Fruit fly (Drosophila melanogaster) whole organism, embryonic: ENCODE results near the gene Ubc6.

Experiments used
- Bgb ChIP-seq: fragments of 200-800 bp; sonication (Bioruptor generic); IDR thresholded peaks from 2 replicates; pipeline ENCODE4 v1.3.6; 2022; ENCODE audit warnings: missing biosample characterization, missing genetic modification characterization; ENCODE audit not compliant: partially characterized antibody
- BtbVII ChIP-seq: fragments of 200-800 bp; sonication (Bioruptor generic); optimal IDR thresholded peaks from 3 replicates; lab custom pipeline; 2017; ENCODE audit warnings: missing biosample characterization, mild to moderate bottlenecking, missing genetic modification characterization
- CG11456 ChIP-seq: fragments of 200-800 bp; sonication (Bioruptor generic); IDR thresholded peaks from 3 replicates; pipeline ENCODE4 v1.3.6; 2022; ENCODE audit warnings: missing biosample characterization, missing genetic modification characterization
- CG12391 ChIP-seq: fragments of 200-800 bp; sonication (Bioruptor generic); optimal IDR thresholded peaks from 3 replicates; lab custom pipeline; 2018; ENCODE audit warnings: missing biosample characterization, mild to moderate bottlenecking, missing genetic modification characterization, moderate library complexity
- CG14667 ChIP-seq: fragments of 200-800 bp; sonication (Bioruptor generic); IDR thresholded peaks from 2 replicates; pipeline ENCODE4 v1.3.6; 2022; ENCODE audit warnings: missing biosample characterization, missing genetic modification characterization
- CG15601 ChIP-seq: fragments of 200-800 bp; sonication (Bioruptor generic); optimal IDR thresholded peaks from 3 replicates; lab custom pipeline; 2019; ENCODE audit warnings: missing biosample characterization, mild to moderate bottlenecking, missing genetic modification characterization, moderate library complexity
- CG15696 ChIP-seq: fragments of 200-800 bp; sonication (Bioruptor generic); optimal IDR thresholded peaks from 2 replicates; lab custom pipeline; 2019; ENCODE audit warnings: missing biosample characterization, mild to moderate bottlenecking, missing genetic modification characterization, moderate library complexity
- CG1603 ChIP-seq: fragments of 200-800 bp; sonication (Bioruptor generic); optimal IDR thresholded peaks from 2 replicates; lab custom pipeline; 2019; ENCODE audit warnings: missing biosample characterization, mild to moderate bottlenecking, missing genetic modification characterization, moderate library complexity
- CG16815 ChIP-seq: fragments of 200-800 bp; sonication (Bioruptor generic); optimal IDR thresholded peaks from 3 replicates; lab custom pipeline; 2017; ENCODE audit warnings: missing biosample characterization, mild to moderate bottlenecking, missing genetic modification characterization
- CG17612 ChIP-seq: fragments of 200-800 bp; sonication (Bioruptor generic); IDR thresholded peaks from 2 replicates; pipeline ENCODE4 v1.3.6; 2022; ENCODE audit warnings: missing biosample characterization, missing genetic modification characterization
- CG17802 ChIP-seq: fragments of 200-800 bp; sonication (Bioruptor generic); optimal IDR thresholded peaks from 2 replicates; lab custom pipeline; 2018; ENCODE audit warnings: missing biosample characterization, mild to moderate bottlenecking, missing genetic modification characterization, moderate library complexity
- CG18599 ChIP-seq: fragments of 200-800 bp; sonication (Bioruptor generic); optimal IDR thresholded peaks from 3 replicates; lab custom pipeline; 2017; ENCODE audit warnings: missing biosample characterization, missing genetic modification characterization, mild to moderate bottlenecking, moderate library complexity, missing genetic modification reagents
- CG2199 ChIP-seq: fragments of 200-800 bp; sonication (Bioruptor generic); IDR thresholded peaks from 3 replicates; pipeline ENCODE4 v1.3.6; 2022; ENCODE audit warnings: missing biosample characterization, missing genetic modification characterization
- CG34376 ChIP-seq: fragments of 200-800 bp; sonication (Bioruptor generic); optimal IDR thresholded peaks from 2 replicates; lab custom pipeline; 2018; ENCODE audit warnings: missing biosample characterization, mild to moderate bottlenecking, missing genetic modification characterization
- CG4617 ChIP-seq: fragments of 200-800 bp; sonication (Bioruptor generic); optimal IDR thresholded peaks from 3 replicates; lab custom pipeline; 2016; ENCODE audit warnings: missing biosample characterization, missing genetic modification characterization, borderline replicate concordance
- CG6813 ChIP-seq: fragments of 200-800 bp; sonication (Bioruptor generic); optimal IDR thresholded peaks from 2 replicates; lab custom pipeline; 2017; ENCODE audit warnings: missing biosample characterization, missing genetic modification characterization, mild to moderate bottlenecking, moderate library complexity, missing genetic modification reagents
- CG8281 ChIP-seq: fragments of 200-800 bp; sonication (Bioruptor generic); optimal IDR thresholded peaks from 2 replicates; lab custom pipeline; 2018; ENCODE audit warnings: missing biosample characterization, mild to moderate bottlenecking, missing genetic modification characterization, moderate library complexity
- CG8290 ChIP-seq, 3 experiments: fragments of 200-800 bp; sonication (Bioruptor generic); optimal IDR thresholded peaks; 2 replicates each; lab custom pipeline; 2016 to 2019; ENCODE audit warnings: missing biosample characterization in 3 of 3, missing genetic modification characterization in 3 of 3, mild to moderate bottlenecking in 2 of 3, moderate library complexity in 1 of 3
- CTCF ChIP-seq: fragments of 200-800 bp; sonication (Bioruptor generic); optimal IDR thresholded peaks from 2 replicates; lab custom pipeline; 2017; ENCODE audit warnings: missing biosample characterization, mild to moderate bottlenecking, missing genetic modification characterization, moderate library complexity
- D19B ChIP-seq: fragments of 200-800 bp; sonication (Bioruptor generic); optimal IDR thresholded peaks from 2 replicates; lab custom pipeline; 2017; ENCODE audit warnings: missing biosample characterization, mild to moderate bottlenecking, missing genetic modification characterization
- Dip2 ChIP-seq: fragments of 200-800 bp; sonication (Bioruptor generic); IDR thresholded peaks from 2 replicates; pipeline ENCODE4 v1.3.6; 2022; ENCODE audit warnings: missing biosample characterization, missing genetic modification characterization
- Jarid2 ChIP-seq: fragments of 200-800 bp; sonication (Bioruptor generic); optimal IDR thresholded peaks from 3 replicates; lab custom pipeline; 2017; ENCODE audit warnings: mild to moderate bottlenecking, missing biosample characterization, missing genetic modification reagents, missing genetic modification characterization
- Lhr ChIP-seq: fragments of 200-800 bp; sonication (Bioruptor generic); optimal IDR thresholded peaks from 3 replicates; lab custom pipeline; 2017; ENCODE audit warnings: mild to moderate bottlenecking, missing biosample characterization, missing genetic modification reagents, missing genetic modification characterization
- Mad ChIP-seq: fragments of 200-800 bp; sonication (Bioruptor generic); optimal IDR thresholded peaks from 2 replicates; lab custom pipeline; 2016; ENCODE audit warnings: missing biosample characterization, missing genetic modification characterization
- Med ChIP-seq: fragments of 200-800 bp; sonication (Bioruptor generic); peaks from one replicate; lab custom pipeline; 2016; ENCODE audit warnings: missing biosample characterization, missing genetic modification characterization, mild to moderate bottlenecking, inconsistent platforms, moderate library complexity
- Neu2 ChIP-seq: fragments of 200-800 bp; sonication (Bioruptor generic); optimal IDR thresholded peaks from 3 replicates; lab custom pipeline; 2016; ENCODE audit warnings: missing biosample characterization, missing genetic modification characterization, borderline replicate concordance
- Nf-YC ChIP-seq: fragments of 200-800 bp; optimal IDR thresholded peaks from 3 replicates; lab custom pipeline; 2019; ENCODE audit warnings: missing biosample characterization, mild to moderate bottlenecking, missing genetic modification characterization, moderate library complexity
- Pdp1 ChIP-seq, 2 experiments: fragments of 200-800 bp; sonication (Bioruptor generic); optimal IDR thresholded peaks; 3 replicates each; lab custom pipeline; 2016; ENCODE audit warnings: missing biosample characterization in 2 of 2, missing genetic modification characterization in 2 of 2, mild to moderate bottlenecking in 1 of 2, moderate library complexity in 1 of 2
- Sin3A ChIP-seq: fragments of >200 bp; optimal IDR thresholded peaks from 2 replicates; lab custom pipeline; 2018
- Taf1 ChIP-seq: fragments of 200-800 bp; sonication (Bioruptor generic); IDR thresholded peaks from 2 replicates; pipeline ENCODE4 v1.3.6; 2022; ENCODE audit warnings: missing biosample characterization, missing genetic modification characterization
- chinmo ChIP-seq: fragments of 200-800 bp; sonication (Bioruptor generic); IDR thresholded peaks from 4 replicates; pipeline ENCODE4 v1.3.6; 2022; ENCODE audit warnings: missing biosample characterization, missing genetic modification characterization; ENCODE audit not compliant: partially characterized antibody
- ci ChIP-seq: fragments of 200-800 bp; sonication (Bioruptor generic); IDR thresholded peaks from 3 replicates; pipeline ENCODE4 v1.3.6; 2022; ENCODE audit warnings: missing biosample characterization, missing genetic modification characterization
- dmrt11E ChIP-seq: fragments of 200-800 bp; sonication (Bioruptor generic); optimal IDR thresholded peaks from 3 replicates; lab custom pipeline; 2018; ENCODE audit warnings: missing biosample characterization, mild to moderate bottlenecking, missing genetic modification characterization, moderate library complexity
- eve ChIP-seq, 2 experiments: fragments of >200 bp; optimal IDR thresholded peaks; 2 replicates each; lab custom pipeline; 2017; ENCODE audit warnings: missing biosample characterization in 2 of 2, missing genetic modification characterization in 2 of 2
- gcm ChIP-seq: fragments of 200-800 bp; sonication (Bioruptor generic); optimal IDR thresholded peaks from 2 replicates; lab custom pipeline; 2019; ENCODE audit warnings: missing biosample characterization, mild to moderate bottlenecking, missing genetic modification characterization, moderate library complexity
- grn ChIP-seq: fragments of 200-800 bp; sonication (Bioruptor generic); optimal IDR thresholded peaks from 3 replicates; lab custom pipeline; 2017; ENCODE audit warnings: missing biosample characterization, missing genetic modification characterization
- gsb-n ChIP-seq: fragments of 200-800 bp; sonication (Bioruptor generic); optimal IDR thresholded peaks from 3 replicates; lab custom pipeline; 2018; ENCODE audit warnings: missing biosample characterization, mild to moderate bottlenecking, missing genetic modification characterization
- insv ChIP-seq, 2 experiments: fragments of 200-800 bp; sonication (Bioruptor generic); optimal IDR thresholded peaks; 3 replicates each; lab custom pipeline; 2016 to 2018; ENCODE audit warnings: missing biosample characterization in 2 of 2, missing genetic modification characterization in 2 of 2
- lola ChIP-seq, 3 experiments: fragments of >200 bp in 2 of 3; fragments of 200-800 bp in 1 of 3; sonication (Bioruptor generic) in 1 of 3; optimal IDR thresholded peaks; 2 replicates each; lab custom pipeline; 2017 to 2019; ENCODE audit warnings: missing biosample characterization in 3 of 3, missing genetic modification characterization in 3 of 3, mild to moderate bottlenecking in 1 of 3, moderate library complexity in 1 of 3
- mld ChIP-seq: fragments of 200-800 bp; sonication (Bioruptor generic); IDR thresholded peaks from 3 replicates; pipeline ENCODE4 v1.3.6; 2022; ENCODE audit warnings: missing biosample characterization, missing genetic modification characterization; ENCODE audit not compliant: partially characterized antibody
- peb ChIP-seq: fragments of 200-800 bp; sonication (Bioruptor generic); IDR thresholded peaks from 2 replicates; pipeline ENCODE4 v1.3.6; 2022; ENCODE audit warnings: missing biosample characterization, missing genetic modification characterization
- pfk ChIP-seq: fragments of 200-800 bp; sonication (Bioruptor generic); optimal IDR thresholded peaks from 2 replicates; lab custom pipeline; 2018; ENCODE audit warnings: missing biosample characterization, mild to moderate bottlenecking, missing genetic modification characterization, moderate library complexity
- pnt ChIP-seq: fragments of 200-800 bp; sonication (Bioruptor generic); optimal IDR thresholded peaks from 3 replicates; lab custom pipeline; 2016; ENCODE audit warnings: missing biosample characterization, missing genetic modification characterization
- run ChIP-seq: fragments of 200-800 bp; sonication (Bioruptor generic); optimal IDR thresholded peaks from 3 replicates; lab custom pipeline; 2018; ENCODE audit warnings: missing biosample characterization, mild to moderate bottlenecking, missing genetic modification characterization
- schlank ChIP-seq: fragments of 200-800 bp; sonication (Bioruptor generic); optimal IDR thresholded peaks from 2 replicates; lab custom pipeline; 2018; ENCODE audit warnings: missing biosample characterization, mild to moderate bottlenecking, missing genetic modification characterization
- sens ChIP-seq: fragments of 200-800 bp; sonication (Bioruptor generic); peaks from one replicate; lab custom pipeline; 2016; ENCODE audit warnings: missing biosample characterization, missing genetic modification characterization
- sima ChIP-seq: fragments of 200-800 bp; sonication (Bioruptor generic); optimal IDR thresholded peaks from 2 replicates; lab custom pipeline; 2016; ENCODE audit warnings: missing biosample characterization, missing genetic modification characterization
- stwl ChIP-seq: fragments of 200-800 bp; sonication (Bioruptor generic); optimal IDR thresholded peaks from 3 replicates; lab custom pipeline; 2018; ENCODE audit warnings: missing biosample characterization, mild to moderate bottlenecking, missing genetic modification characterization, moderate library complexity
- tin ChIP-seq: fragments of 200-800 bp; sonication (Bioruptor generic); optimal IDR thresholded peaks from 3 replicates; lab custom pipeline; 2016; ENCODE audit warnings: missing biosample characterization, missing genetic modification characterization

Gene Ubc6

DNA sequence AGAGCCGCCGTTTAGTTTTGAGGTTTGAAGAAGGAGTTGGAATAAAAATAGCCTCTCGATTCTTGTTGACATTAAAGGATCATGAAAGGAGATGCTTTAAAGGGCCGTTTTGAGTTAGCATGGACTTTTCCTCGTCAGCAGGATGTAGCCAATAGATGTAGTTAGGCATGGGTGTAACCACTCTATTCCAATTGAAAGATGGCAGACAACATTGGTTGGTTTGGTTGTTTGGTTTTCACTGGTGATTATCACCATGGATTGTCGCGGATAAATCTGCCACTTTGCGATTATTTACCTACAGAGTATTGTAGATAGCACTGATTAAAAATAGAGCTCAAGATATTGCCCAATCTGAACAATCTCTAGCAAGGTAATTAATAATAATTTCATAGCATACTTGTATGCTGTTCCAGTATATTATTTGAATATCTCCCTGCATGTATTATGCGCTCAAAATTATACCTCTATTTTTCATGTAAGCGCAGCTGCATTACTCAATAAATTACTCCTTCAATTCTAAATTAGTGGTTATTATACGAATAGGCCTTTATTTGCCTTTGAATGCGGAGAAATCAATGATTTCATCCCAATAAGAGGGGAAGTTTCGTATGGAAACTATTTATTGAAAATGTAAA, 20.6 kb upstream of the Ubc6 start:
- TF ChIP-seq Neu2 (GFP tag; lab: Kevin White, UChicago): peak; percentile 80
- no peak for TF ChIP-seq CG14667
- TF ChIP-seq CG6813: no peak
- TF ChIP-seq schlank (tag; lab: Kevin White, UChicago): no peak
- TF ChIP-seq tin (GFP tag; lab: Kevin White, UChicago): no peak
- peak; percentile 4 for TF ChIP-seq Nf-YC (tag; lab: Kevin White, UChicago)
- peak; percentile 16 for TF ChIP-seq sens (GFP tag; lab: Kevin White, UChicago)
- TF ChIP-seq CG11456: no peak
- peak in 1 of 3 experiments; percentile 52 for TF ChIP-seq lola (GFP tag; optimal IDR thresholded peaks at IDR 0.05; lab: Kevin White, UChicago)
- no peak for TF ChIP-seq ci (GFP tag; lab: Robert Waterston, UW)
- TF ChIP-seq CG16815 (GFP tag; lab: Kevin White, UChicago): no peak
- TF ChIP-seq grn (GFP tag; lab: Kevin White, UChicago): peak; percentile 67
- TF ChIP-seq insv (GFP tag; optimal IDR thresholded peaks at IDR 0.05; lab: Kevin White, UChicago): peak in 1 of 2 experiments; percentile 81
- peak; percentile 68 for TF ChIP-seq CG8290 (GFP tag; optimal IDR thresholded peaks at IDR 0.05; lab: Kevin White, UChicago)
- peak in 1 of 2 experiments; percentile 44 for TF ChIP-seq CG8290 (tag; optimal IDR thresholded peaks at IDR 0.05; lab: Kevin White, UChicago)
- TF ChIP-seq gsb-n (tag; lab: Kevin White, UChicago): no peak
- no peak for TF ChIP-seq CG12391 (tag; lab: Kevin White, UChicago)
- TF ChIP-seq CG34376 (GFP tag; lab: Kevin White, UChicago): no peak
- TF ChIP-seq pfk (GFP tag; lab: Kevin White, UChicago): no peak
- TF ChIP-seq BtbVII (GFP tag; lab: Kevin White, UChicago): no peak
- no peak for TF ChIP-seq CG17802
- TF ChIP-seq CG15696: no peak
- TF ChIP-seq pnt (GFP tag; lab: Kevin White, UChicago): no peak
- TF ChIP-seq eve (GFP tag; optimal IDR thresholded peaks at IDR 0.05; lab: Kevin White, UChicago): peak in 1 of 2 experiments; percentile 42
- TF ChIP-seq Mad (GFP tag; lab: Kevin White, UChicago): no peak
- TF ChIP-seq Dip2 (GFP tag; lab: Robert Waterston, UW): no peak
- peak; percentile 96 for TF ChIP-seq CG2199 (GFP tag; lab: Robert Waterston, UW)
- TF ChIP-seq gcm (GFP tag; lab: Kevin White, UChicago): peak; percentile 30
- no peak for TF ChIP-seq dmrt11E (tag; lab: Kevin White, UChicago)
- TF ChIP-seq run (tag; lab: Kevin White, UChicago): peak; percentile 9
- peak; percentile 57; the same call in 1 of the 2 replicates for TF ChIP-seq CG17612
- TF ChIP-seq chinmo (GFP tag; lab: Robert Waterston, UW): 0 out of 4 replicates have a peak, but pooled peaks have one; percentile 57
- TF ChIP-seq Bgb (GFP tag; lab: Robert Waterston, UW): no peak
- no peak for TF ChIP-seq sima (GFP tag; lab: Kevin White, UChicago)
- TF ChIP-seq CG8281 (tag; lab: Kevin White, UChicago): peak; percentile 13
- TF ChIP-seq CG4617 (GFP tag; lab: Kevin White, UChicago): no peak
- no peak for TF ChIP-seq Sin3A (lab: Kevin White, UChicago)
- TF ChIP-seq CG18599: no peak
- peak; percentile 46 for TF ChIP-seq Med
- peak; percentile 24 for TF ChIP-seq stwl (tag; lab: Kevin White, UChicago)
- peak; percentile 6 for TF ChIP-seq CG1603
- TF ChIP-seq peb (GFP tag; lab: Robert Waterston, UW): no peak
- TF ChIP-seq CTCF: peak; percentile 51
- TF ChIP-seq Pdp1 (GFP tag; optimal IDR thresholded peaks at IDR 0.05; lab: Kevin White, UChicago): peak in 1 of 2 experiments; percentile 34
- peak; percentile 18 for TF ChIP-seq CG15601 (tag; lab: Kevin White, UChicago)
- peak; percentile 4 for TF ChIP-seq Lhr (GFP tag; lab: Kevin White, UChicago)
- no peak for TF ChIP-seq D19B (GFP tag; lab: Kevin White, UChicago)
- no peak for TF ChIP-seq Jarid2 (GFP tag; lab: Kevin White, UChicago)
- TF ChIP-seq Taf1 (GFP tag; lab: Robert Waterston, UW): no peak
- no peak for TF ChIP-seq mld (GFP tag; lab: Robert Waterston, UW)
